Worm (Caenorhabditis elegans): ENCODE data around the gene F56B6.6.
A peak's percentile ranks its signal among the peaks of the same experiment; 100 is the strongest.

Gene F56B6.6

ce11 chrX:3566856-3567255 is 34.0 kb upstream of the F56B6.6 start:
- TF ChIP-seq nhr-237 (tag; optimal IDR thresholded peaks at IDR 0.05) (no peak), nhr-77 (tag; optimal IDR thresholded peaks at IDR 0.05) (no peak), lin-11 (tag; optimal IDR thresholded peaks at IDR 0.05) (no peak), peb-1 (tag; optimal IDR thresholded peaks at IDR 0.05) (no peak), unc-55 (GFP tag; optimal IDR thresholded peaks at IDR 0.05) (no peak), alr-1 (tag; optimal IDR thresholded peaks at IDR 0.05) (no peak), ama-1 (optimal IDR thresholded peaks at IDR 0.05) (no peak), nhr-23 (tag; optimal IDR thresholded peaks at IDR 0.05) (no peak), blmp-1 (tag; optimal IDR thresholded peaks at IDR 0.05; ENCODE audit: insufficient read depth) (no peak)

ce11 chrX:3563903-3564302 is 31.1 kb upstream of the F56B6.6 start, which contains the start of gene vit-4:
Gene vit-4, minus strand, starts transcription at chrX:3563965.
- no peak for TF ChIP-seq lin-11 (tag; optimal IDR thresholded peaks at IDR 0.05)
- TF ChIP-seq nhr-77 (tag; optimal IDR thresholded peaks at IDR 0.05): no peak
- TF ChIP-seq nhr-237 (tag; optimal IDR thresholded peaks at IDR 0.05): no peak
- TF ChIP-seq elt-3 (tag; optimal IDR thresholded peaks at IDR 0.05): no peak
- TF ChIP-seq ztf-4 (tag; optimal IDR thresholded peaks at IDR 0.05): no peak
- no peak for TF ChIP-seq nhr-129 (tag; optimal IDR thresholded peaks at IDR 0.05)
- TF ChIP-seq sma-9 (GFP tag; optimal IDR thresholded peaks at IDR 0.05): no peak
- no peak for TF ChIP-seq sma-9 (tag; optimal IDR thresholded peaks at IDR 0.05)
- TF ChIP-seq F13H6.1 (tag; optimal IDR thresholded peaks at IDR 0.05): no peak
- no peak for TF ChIP-seq nhr-25 (tag; optimal IDR thresholded peaks at IDR 0.05)
- TF ChIP-seq unc-55 (GFP tag; optimal IDR thresholded peaks at IDR 0.05): no peak
- no peak for TF ChIP-seq unc-62 (GFP tag; optimal IDR thresholded peaks at IDR 0.05)
- TF ChIP-seq snpc-4 (tag; optimal IDR thresholded peaks at IDR 0.05): no peak
- no peak for TF ChIP-seq unc-39 (tag; optimal IDR thresholded peaks at IDR 0.05)
- no peak for TF ChIP-seq Y55F3AM.14 (GFP tag; optimal IDR thresholded peaks at IDR 0.05)
- no peak for TF ChIP-seq elt-1 (tag; optimal IDR thresholded peaks at IDR 0.05)
- no peak for TF ChIP-seq nhr-6 (tag; optimal IDR thresholded peaks at IDR 0.05)
- TF ChIP-seq lin-13 (GFP tag; optimal IDR thresholded peaks at IDR 0.05): no peak

- TF ChIP-seq fos-1 (tag; optimal IDR thresholded peaks at IDR 0.05) (peak; percentile 60), nhr-25 (tag; optimal IDR thresholded peaks at IDR 0.05) (no peak), sma-9 (GFP tag; optimal IDR thresholded peaks at IDR 0.05) (peak; percentile 31), sma-9 (tag; optimal IDR thresholded peaks at IDR 0.05) (no peak), crh-2 (tag; optimal IDR thresholded peaks at IDR 0.05) (peak; percentile 3), ceh-16 (tag; optimal IDR thresholded peaks at IDR 0.05) (no peak), sma-3 (GFP tag; optimal IDR thresholded peaks at IDR 0.05) (no peak)
Measured at ce11 chrX:3555930-3556329, 23.1 kb upstream of the F56B6.6 start.

- TF ChIP-seq lin-39 (tag; optimal IDR thresholded peaks at IDR 0.05) (no peak), mdl-1 (tag; optimal IDR thresholded peaks at IDR 0.05) (no peak), snpc-4 (tag; optimal IDR thresholded peaks at IDR 0.05) (no peak), ztf-1 (GFP tag; conservative IDR thresholded peaks at IDR 0.05) (no peak), nhr-10 (tag; optimal IDR thresholded peaks at IDR 0.05) (no peak)
Measured at ce11 chrX:3554117-3554516, 21.3 kb upstream of the F56B6.6 start.

ce11 chrX:3553687-3554086 is 20.9 kb upstream of the F56B6.6 start:
- TF ChIP-seq sma-3 (GFP tag; optimal IDR thresholded peaks at IDR 0.05): no peak

- TF ChIP-seq nhr-237 (tag; optimal IDR thresholded peaks at IDR 0.05) (no peak), lin-13 (GFP tag; optimal IDR thresholded peaks at IDR 0.05) (no peak), fos-1 (tag; optimal IDR thresholded peaks at IDR 0.05) (peak; percentile 39), mdl-1 (tag; optimal IDR thresholded peaks at IDR 0.05) (no peak), crh-2 (tag; optimal IDR thresholded peaks at IDR 0.05) (no peak), sma-9 (GFP tag; optimal IDR thresholded peaks at IDR 0.05) (no peak), sma-9 (tag; optimal IDR thresholded peaks at IDR 0.05) (no peak), nhr-25 (tag; optimal IDR thresholded peaks at IDR 0.05) (no peak), skn-1 (tag; optimal IDR thresholded peaks at IDR 0.05) (no peak)
Measured at ce11 chrX:3552948-3553347, 20.1 kb upstream of the F56B6.6 start.

Measured in whole organism, L2 larva.